Worm (Caenorhabditis elegans) whole organism, L4 larva: ENCODE data around the gene T28F3.11.

Experiments
- aly-2 ChIP-seq: sonication (generic microtip); optimal IDR thresholded peaks from 2 replicates; lab custom pipeline; 2018; ENCODE audit warnings: missing biosample characterization, missing genetic modification characterization
- ama-1 ChIP-seq: fragments of 150-350 bp; optimal IDR thresholded peaks from 2 replicates; lab custom pipeline; 2014; ENCODE audit warnings: inconsistent platforms, mixed read lengths
- lir-3 ChIP-seq: sonication (generic microtip); optimal IDR thresholded peaks from 2 replicates; lab custom pipeline; 2016; ENCODE audit warnings: mild to moderate bottlenecking, missing genetic modification characterization, missing compliant biosample characterization
- nhr-6 ChIP-seq: fragments of 150-350 bp; optimal IDR thresholded peaks from 2 replicates; lab custom pipeline; 2014; ENCODE audit warnings: missing biosample characterization, missing genetic modification characterization
- nhr-76 ChIP-seq: fragments of 150-350 bp; optimal IDR thresholded peaks from 2 replicates; lab custom pipeline; 2014; ENCODE audit warnings: missing biosample characterization, missing genetic modification characterization
- zip-11 ChIP-seq: fragments of 200-800 bp; sonication (Bioruptor generic); IDR thresholded peaks from 2 replicates; pipeline ENCODE4 v1.3.6; 2022; ENCODE audit warnings: missing genetic modification characterization, missing compliant biosample characterization

ce11 chrIV:17333542-17334281 lies 42.2 kb upstream of the T28F3.11 start, which contains the start of gene C49C3.15:
- no peak for TF ChIP-seq nhr-6 (tag; lab: Kevin White, UChicago)
- no peak for TF ChIP-seq aly-2 (tag; lab: Kevin White, UChicago)
- TF ChIP-seq ama-1 (lab: Kevin White, UChicago): no peak
- no peak for TF ChIP-seq lir-3 (tag; lab: Kevin White, UChicago)
- no peak for TF ChIP-seq nhr-76 (tag; lab: Kevin White, UChicago)
- TF ChIP-seq zip-11 (GFP tag; lab: Robert Waterston, UW): no peak
